Fruit fly (Drosophila melanogaster) whole organism, embryonic: ENCODE data around the gene fliI.
A peak's percentile ranks its signal among the peaks of the same experiment; 100 is the strongest.

ENCODE experiments used
- CG10209 ChIP-seq: fragments of 200-800 bp; sonication (Bioruptor generic); optimal IDR thresholded peaks from 3 replicates; lab custom pipeline; 2017; ENCODE audit warnings: missing biosample characterization, mild to moderate bottlenecking, missing genetic modification characterization, missing genetic modification reagents
- CG10565 ChIP-seq: fragments of 200-800 bp; sonication (Bioruptor generic); optimal IDR thresholded peaks from 3 replicates; lab custom pipeline; 2016; ENCODE audit warnings: missing biosample characterization, mild to moderate bottlenecking, missing genetic modification characterization
- CG11093 ChIP-seq: fragments of 200-800 bp; sonication (Bioruptor generic); IDR thresholded peaks from 3 replicates; pipeline ENCODE4 v1.3.6; 2022; ENCODE audit warnings: missing biosample characterization, missing genetic modification characterization
- CG12391 ChIP-seq: fragments of 200-800 bp; sonication (Bioruptor generic); optimal IDR thresholded peaks from 3 replicates; lab custom pipeline; 2018; ENCODE audit warnings: missing biosample characterization, mild to moderate bottlenecking, missing genetic modification characterization, moderate library complexity
- CG14050 ChIP-seq: fragments of 200-800 bp; sonication (Bioruptor generic); IDR thresholded peaks from 3 replicates; pipeline ENCODE4 v1.3.6; 2022; ENCODE audit warnings: missing biosample characterization, missing genetic modification characterization
- CG14441 ChIP-seq: fragments of 200-800 bp; sonication (Bioruptor generic); IDR thresholded peaks from 2 replicates; pipeline ENCODE4 v1.3.6; 2022; ENCODE audit warnings: missing biosample characterization, missing genetic modification characterization
- CG17385 ChIP-seq: fragments of 200-800 bp; sonication (Bioruptor generic); optimal IDR thresholded peaks from 3 replicates; lab custom pipeline; 2018; ENCODE audit warnings: missing biosample characterization, mild to moderate bottlenecking, missing genetic modification characterization
- CG17912 ChIP-seq: fragments of 200-800 bp; sonication (Bioruptor generic); optimal IDR thresholded peaks from 2 replicates; lab custom pipeline; 2018; ENCODE audit warnings: missing biosample characterization, mild to moderate bottlenecking, missing genetic modification characterization
- CG18476 ChIP-seq: fragments of 200-800 bp; sonication (Bioruptor generic); optimal IDR thresholded peaks from 2 replicates; lab custom pipeline; 2016; ENCODE audit warnings: missing biosample characterization, mild to moderate bottlenecking, missing genetic modification characterization
- CG18599 ChIP-seq: fragments of 200-800 bp; sonication (Bioruptor generic); optimal IDR thresholded peaks from 3 replicates; lab custom pipeline; 2017; ENCODE audit warnings: missing biosample characterization, missing genetic modification characterization, mild to moderate bottlenecking, moderate library complexity, missing genetic modification reagents
- CG4360 ChIP-seq: fragments of 200-800 bp; sonication (Bioruptor generic); IDR thresholded peaks from 2 replicates; pipeline ENCODE4 v1.3.6; 2022; ENCODE audit warnings: missing biosample characterization, missing genetic modification characterization
- CG8478 ChIP-seq: fragments of >200 bp; optimal IDR thresholded peaks from 2 replicates; lab custom pipeline; 2018
- CG9817 ChIP-seq: fragments of 200-800 bp; sonication (Bioruptor generic); optimal IDR thresholded peaks from 2 replicates; lab custom pipeline; 2018; ENCODE audit warnings: missing biosample characterization, mild to moderate bottlenecking, missing genetic modification characterization, moderate library complexity
- Deaf1 ChIP-seq: fragments of 200-800 bp; optimal IDR thresholded peaks from 3 replicates; lab custom pipeline; 2019; ENCODE audit warnings: missing biosample characterization, mild to moderate bottlenecking, missing genetic modification characterization, moderate library complexity
- Dip2 ChIP-seq: fragments of 200-800 bp; sonication (Bioruptor generic); IDR thresholded peaks from 2 replicates; pipeline ENCODE4 v1.3.6; 2022; ENCODE audit warnings: missing biosample characterization, missing genetic modification characterization
- Doc2 ChIP-seq: fragments of 200-800 bp; sonication (Bioruptor generic); IDR thresholded peaks from 2 replicates; pipeline ENCODE4 v1.3.6; 2022; ENCODE audit warnings: missing biosample characterization, missing genetic modification characterization
- Ets97D ChIP-seq: fragments of 200-800 bp; sonication (Bioruptor generic); optimal IDR thresholded peaks from 3 replicates; lab custom pipeline; 2016; ENCODE audit warnings: missing biosample characterization, missing genetic modification characterization
- Gug ChIP-seq: fragments of 200-800 bp; sonication (Bioruptor generic); IDR thresholded peaks from 4 replicates; pipeline ENCODE4 v1.3.6; 2022; ENCODE audit warnings: missing biosample characterization, missing genetic modification characterization
- HHEX ChIP-seq: fragments of 200-800 bp; sonication (Bioruptor generic); optimal IDR thresholded peaks from 3 replicates; lab custom pipeline; 2017; ENCODE audit warnings: missing biosample characterization, mild to moderate bottlenecking, missing genetic modification characterization, missing genetic modification reagents
- HmgZ ChIP-seq: fragments of 200-800 bp; sonication (Bioruptor generic); optimal IDR thresholded peaks from 2 replicates; lab custom pipeline; 2018; ENCODE audit warnings: missing biosample characterization, mild to moderate bottlenecking, missing genetic modification characterization
- Med ChIP-seq: fragments of 200-800 bp; sonication (Bioruptor generic); peaks from one replicate; lab custom pipeline; 2016; ENCODE audit warnings: missing biosample characterization, missing genetic modification characterization, mild to moderate bottlenecking, inconsistent platforms, moderate library complexity
- NFAT ChIP-seq: fragments of 200-800 bp; sonication (Bioruptor generic); IDR thresholded peaks from 2 replicates; pipeline ENCODE4 v1.3.6; 2022; ENCODE audit warnings: missing biosample characterization, missing genetic modification characterization
- Opbp ChIP-seq: fragments of 200-800 bp; sonication (Bioruptor generic); IDR thresholded peaks from 3 replicates; pipeline ENCODE4 v1.3.6; 2022; ENCODE audit warnings: missing biosample characterization, missing genetic modification characterization; ENCODE audit not compliant: partially characterized antibody
- Sry-β ChIP-seq: fragments of 200-800 bp; sonication (Bioruptor generic); optimal IDR thresholded peaks from 2 replicates; lab custom pipeline; 2018; ENCODE audit warnings: missing biosample characterization, mild to moderate bottlenecking, missing genetic modification characterization, moderate library complexity
- Trl ChIP-seq, 3 experiments: fragments of >200 bp in 2 of 3; fragments of 200-800 bp in 1 of 3; sonication (Bioruptor generic) in 1 of 3; optimal IDR thresholded peaks; 2 replicates in 1 of 3; 3 replicates in 2 of 3; lab custom pipeline; 2016 to 2017; ENCODE audit warnings: missing biosample characterization in 1 of 3, missing genetic modification characterization in 1 of 3
- bsh ChIP-seq, 2 experiments: fragments of 200-800 bp; sonication (Bioruptor generic); optimal IDR thresholded peaks; 2 replicates each; lab custom pipeline; 2017 to 2018; ENCODE audit warnings: mild to moderate bottlenecking in 2 of 2, missing biosample characterization in 2 of 2, missing genetic modification characterization in 2 of 2, moderate library complexity in 1 of 2
- chif ChIP-seq, 2 experiments: fragments of 200-800 bp; sonication (Bioruptor generic); optimal IDR thresholded peaks; 3 replicates each; lab custom pipeline; 2016; ENCODE audit warnings: missing biosample characterization in 2 of 2, missing genetic modification characterization in 2 of 2
- chinmo ChIP-seq: fragments of 200-800 bp; sonication (Bioruptor generic); IDR thresholded peaks from 4 replicates; pipeline ENCODE4 v1.3.6; 2022; ENCODE audit warnings: missing biosample characterization, missing genetic modification characterization; ENCODE audit not compliant: partially characterized antibody
- crol ChIP-seq: fragments of 200-800 bp; sonication (Bioruptor generic); IDR thresholded peaks from 2 replicates; pipeline ENCODE4 v1.3.6; 2022; ENCODE audit warnings: missing biosample characterization, missing genetic modification characterization
- ewg ChIP-seq: fragments of 200-800 bp; sonication (Bioruptor generic); optimal IDR thresholded peaks from 3 replicates; lab custom pipeline; 2017; ENCODE audit warnings: mild to moderate bottlenecking, missing biosample characterization, missing genetic modification reagents, missing genetic modification characterization
- gro ChIP-seq: fragments of 200-800 bp; sonication (Bioruptor generic); optimal IDR thresholded peaks from 2 replicates; lab custom pipeline; 2016; ENCODE audit warnings: missing biosample characterization, missing genetic modification characterization
- hbn ChIP-seq: fragments of 200-800 bp; sonication (Bioruptor generic); IDR thresholded peaks from 2 replicates; pipeline ENCODE4 v1.3.6; 2022; ENCODE audit warnings: missing biosample characterization, missing genetic modification characterization; ENCODE audit not compliant: partially characterized antibody
- ind ChIP-seq: fragments of 200-800 bp; sonication (Bioruptor generic); optimal IDR thresholded peaks from 3 replicates; lab custom pipeline; 2016; ENCODE audit warnings: missing biosample characterization, missing genetic modification characterization
- jing ChIP-seq: fragments of 200-800 bp; sonication (Bioruptor generic); optimal IDR thresholded peaks from 2 replicates; lab custom pipeline; 2018; ENCODE audit warnings: missing biosample characterization, mild to moderate bottlenecking, missing genetic modification characterization
- kay ChIP-seq: fragments of 200-800 bp; sonication (Bioruptor generic); optimal IDR thresholded peaks from 2 replicates; lab custom pipeline; 2016; ENCODE audit warnings: missing biosample characterization, missing genetic modification characterization
- luna ChIP-seq: fragments of 200-800 bp; sonication (Bioruptor generic); optimal IDR thresholded peaks from 2 replicates; lab custom pipeline; 2016; ENCODE audit warnings: missing biosample characterization, missing genetic modification characterization
- onecut ChIP-seq: fragments of 200-800 bp; sonication (Bioruptor generic); IDR thresholded peaks from 2 replicates; pipeline ENCODE4 v1.3.6; 2022; ENCODE audit warnings: missing biosample characterization, missing genetic modification characterization
- ranshi ChIP-seq: fragments of 200-800 bp; sonication (Bioruptor generic); IDR thresholded peaks from 2 replicates; pipeline ENCODE4 v1.3.6; 2022; ENCODE audit warnings: missing biosample characterization, missing genetic modification characterization
- ro ChIP-seq: fragments of 200-800 bp; sonication (Bioruptor generic); IDR thresholded peaks from 2 replicates; pipeline ENCODE4 v1.3.6; 2022; ENCODE audit warnings: missing biosample characterization, missing genetic modification characterization
- run ChIP-seq: fragments of 200-800 bp; sonication (Bioruptor generic); optimal IDR thresholded peaks from 3 replicates; lab custom pipeline; 2018; ENCODE audit warnings: missing biosample characterization, mild to moderate bottlenecking, missing genetic modification characterization
- sisA ChIP-seq: fragments of 200-800 bp; sonication (Bioruptor generic); IDR thresholded peaks from 2 replicates; pipeline ENCODE4 v1.3.6; 2022; ENCODE audit warnings: missing biosample characterization, missing genetic modification characterization
- tx ChIP-seq: fragments of 200-800 bp; sonication (Bioruptor generic); optimal IDR thresholded peaks from 2 replicates; lab custom pipeline; 2016; ENCODE audit warnings: missing biosample characterization, missing genetic modification characterization

fliI gene

DNA sequence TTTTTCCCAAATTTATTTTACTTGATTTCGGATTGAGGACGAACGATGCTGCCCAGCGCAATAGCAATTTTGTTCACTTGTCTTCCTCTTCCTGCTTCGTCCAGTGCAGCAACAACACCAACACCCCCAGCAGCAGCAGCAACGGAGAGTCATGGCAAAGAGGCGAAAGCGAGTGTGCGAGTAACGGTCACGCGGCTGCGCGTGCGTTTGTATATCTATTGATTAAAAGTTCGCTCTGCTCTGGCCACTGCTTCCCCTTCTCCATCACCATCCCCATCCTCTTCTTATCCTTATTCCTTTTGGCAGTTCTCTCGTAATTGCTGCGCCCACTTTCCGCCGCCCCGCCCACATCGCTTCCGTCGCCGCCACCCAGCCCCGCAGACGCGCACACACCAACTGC is 1.4 kb upstream of the fliI start:
- TF ChIP-seq Med (GFP tag; lab: Kevin White, UChicago) (peak; percentile 33), CG18599 (GFP tag; lab: Kevin White, UChicago) (peak; percentile 11), tx (GFP tag; lab: Kevin White, UChicago) (no peak), Deaf1 (tag; lab: Kevin White, UChicago) (no peak), Doc2 (GFP tag; lab: Robert Waterston, UW) (no peak), chinmo (0 out of 4 replicates have a peak, but pooled peaks have one; percentile 18), luna (no peak), crol (GFP tag; lab: Robert Waterston, UW) (peak; percentile 43), CG9817 (tag; lab: Kevin White, UChicago) (no peak), chif (GFP tag; optimal IDR thresholded peaks at IDR 0.05; lab: Kevin White, UChicago) (no peak), CG10209 (GFP tag; lab: Kevin White, UChicago) (no peak), onecut (GFP tag; lab: Robert Waterston, UW) (peak; percentile 92), ranshi (no peak), CG18476 (GFP tag; lab: Kevin White, UChicago) (no peak), CG14050 (GFP tag; lab: Robert Waterston, UW) (no peak), Trl (optimal IDR thresholded peaks at IDR 0.05; lab: Kevin White, UChicago) (peak in 1 of 2 experiments; percentile 6), Trl (GFP tag; optimal IDR thresholded peaks at IDR 0.05; lab: Kevin White, UChicago) (no peak), HHEX (GFP tag; lab: Kevin White, UChicago) (no peak), CG10565 (no peak), ewg (GFP tag; lab: Kevin White, UChicago) (peak; percentile 86), CG11093 (GFP tag; lab: Robert Waterston, UW) (no peak), hbn (GFP tag; lab: Robert Waterston, UW) (no peak), CG12391 (tag; lab: Kevin White, UChicago) (no peak), CG17385 (peak; percentile 70), CG8478 (lab: Kevin White, UChicago) (no peak), Gug (GFP tag; lab: Robert Waterston, UW) (no peak), kay (no peak), NFAT (GFP tag; lab: Robert Waterston, UW) (no peak), HmgZ (tag; lab: Kevin White, UChicago) (no peak), CG17912 (no peak), Dip2 (GFP tag; lab: Robert Waterston, UW) (no peak), jing (GFP tag; lab: Kevin White, UChicago) (no peak), Sry-β (no peak), CG14441 (GFP tag; lab: Robert Waterston, UW) (no peak), Ets97D (GFP tag; lab: Kevin White, UChicago) (no peak), bsh (GFP tag; optimal IDR thresholded peaks at IDR 0.05; lab: Kevin White, UChicago) (peak in 1 of 2 experiments; percentile 5), Opbp (GFP tag; lab: Robert Waterston, UW) (no peak), sisA (no peak), gro (GFP tag; lab: Kevin White, UChicago) (no peak), CG4360 (GFP tag; lab: Robert Waterston, UW) (0 out of 2 replicates have a peak, but pooled peaks have one; percentile 27), ro (no peak), ind (no peak), run (tag; lab: Kevin White, UChicago) (no peak)
